Worm (Caenorhabditis elegans) whole organism, young adult: Measurements from ENCODE around the gene rtfo-1.

Experiments used
- B0336.3 ChIP-seq: fragments of 200-800 bp; sonication (Bioruptor generic); IDR thresholded peaks from 2 replicates; pipeline ENCODE4 v1.3.6; 2022; ENCODE audit warnings: missing genetic modification characterization, missing compliant biosample characterization
- C17E4.6 ChIP-seq: fragments of 200-800 bp; sonication (Bioruptor generic); IDR thresholded peaks from 2 replicates; pipeline ENCODE4 v1.3.6; 2022; ENCODE audit warnings: missing genetic modification reagents, missing genetic modification characterization, missing compliant biosample characterization
- F39B2.1 ChIP-seq: fragments of 200-800 bp; sonication (Bioruptor generic); IDR thresholded peaks from 2 replicates; pipeline ENCODE4 v1.3.6; 2022; ENCODE audit warnings: missing genetic modification reagents, missing genetic modification characterization, missing compliant biosample characterization
- F57C9.4 ChIP-seq: sonication (generic microtip); optimal IDR thresholded peaks from 2 replicates; lab custom pipeline; 2017; ENCODE audit warnings: mild to moderate bottlenecking, missing genetic modification characterization, missing compliant biosample characterization
- K11D2.4 ChIP-seq: fragments of 200-800 bp; sonication (Bioruptor generic); IDR thresholded peaks from 2 replicates; pipeline ENCODE4 v1.3.6; 2022; ENCODE audit warnings: missing genetic modification reagents, missing genetic modification characterization, missing compliant biosample characterization
- Y53G8AR.9 ChIP-seq: fragments of 200-800 bp; sonication (Bioruptor generic); conservative IDR thresholded peaks from 2 replicates; pipeline ENCODE4 v1.3.6; 2022; ENCODE audit warnings: missing genetic modification reagents, missing genetic modification characterization, missing compliant biosample characterization
- Y56A3A.18 ChIP-seq: fragments of 200-800 bp; sonication (Bioruptor generic); IDR thresholded peaks from 2 replicates; pipeline ENCODE4 v1.3.6; 2022; ENCODE audit warnings: missing genetic modification reagents, missing genetic modification characterization, missing compliant biosample characterization
- Y67H2A.10 ChIP-seq: fragments of 200-800 bp; sonication (Bioruptor generic); conservative IDR thresholded peaks from 2 replicates; pipeline ENCODE4 v1.3.6; 2022; ENCODE audit warnings: missing genetic modification reagents, missing genetic modification characterization, missing compliant biosample characterization
- Y95B8A.8 ChIP-seq: fragments of 200-800 bp; sonication (Bioruptor generic); IDR thresholded peaks from 2 replicates; pipeline ENCODE4 v1.3.6; 2022; ENCODE audit warnings: missing genetic modification reagents, missing genetic modification characterization, missing compliant biosample characterization
- akir-1 ChIP-seq: fragments of 200-800 bp; sonication (Bioruptor generic); optimal IDR thresholded peaks from 2 replicates; lab custom pipeline; 2018; ENCODE audit warnings: mild to moderate bottlenecking, missing genetic modification characterization, moderate library complexity, missing compliant biosample characterization
- aptf-2 ChIP-seq: fragments of 200-800 bp; sonication (Bioruptor generic); conservative IDR thresholded peaks from 2 replicates; pipeline ENCODE4 v1.3.6; 2022; ENCODE audit warnings: missing genetic modification reagents, missing genetic modification characterization, missing compliant biosample characterization
- aptf-3 ChIP-seq: fragments of 200-800 bp; sonication (Bioruptor generic); IDR thresholded peaks from 2 replicates; pipeline ENCODE4 v1.3.6; 2022; ENCODE audit warnings: missing genetic modification characterization, missing compliant biosample characterization
- atf-7 ChIP-seq: sonication (generic microtip); optimal IDR thresholded peaks from 2 replicates; lab custom pipeline; 2017; ENCODE audit warnings: mild to moderate bottlenecking, missing genetic modification characterization, missing compliant biosample characterization
- athp-1 ChIP-seq: sonication (generic microtip); optimal IDR thresholded peaks from 2 replicates; lab custom pipeline; 2017; ENCODE audit warnings: mild to moderate bottlenecking, missing genetic modification characterization, missing compliant biosample characterization
- cebp-1 ChIP-seq, 2 experiments: fragments of 200-800 bp in 1 of 2; sonication (Bioruptor generic) in 1 of 2; sonication (generic microtip) in 1 of 2; IDR thresholded peaks in 1 of 2; optimal IDR thresholded peaks in 1 of 2; 2 replicates each; pipeline versions ENCODE4 v1.3.6 to Lab custom; 2017 to 2022; ENCODE audit warnings: missing compliant biosample characterization in 2 of 2, missing genetic modification characterization in 2 of 2, mild to moderate bottlenecking in 1 of 2, missing genetic modification reagents in 1 of 2, moderate library complexity in 1 of 2
- cebp-2 ChIP-seq: fragments of 200-800 bp; sonication (Bioruptor generic); IDR thresholded peaks from 2 replicates; pipeline ENCODE4 v1.3.6; 2022; ENCODE audit warnings: missing genetic modification characterization, missing compliant biosample characterization
- ceh-100 ChIP-seq: fragments of 200-800 bp; sonication (Bioruptor generic); IDR thresholded peaks from 2 replicates; pipeline ENCODE4 v1.3.6; 2022; ENCODE audit warnings: missing genetic modification reagents, missing genetic modification characterization, missing compliant biosample characterization
- ceh-58 ChIP-seq: fragments of 200-800 bp; sonication (Bioruptor generic); IDR thresholded peaks from 2 replicates; pipeline ENCODE4 v1.3.6; 2022; ENCODE audit warnings: missing genetic modification characterization, missing compliant biosample characterization
- chd-7 ChIP-seq: sonication (generic microtip); optimal IDR thresholded peaks from 2 replicates; lab custom pipeline; 2016; ENCODE audit warnings: mild to moderate bottlenecking, missing genetic modification characterization, moderate library complexity, missing compliant biosample characterization
- dpl-1 ChIP-seq: fragments of 150-350 bp; optimal IDR thresholded peaks from 2 replicates; lab custom pipeline; 2014; ENCODE audit warnings: missing biosample characterization, missing genetic modification reagents, missing genetic modification characterization
- efl-1 ChIP-seq: fragments of 150-350 bp; optimal IDR thresholded peaks from 2 replicates; lab custom pipeline; 2014; ENCODE audit warnings: missing biosample characterization, missing genetic modification reagents, missing genetic modification characterization
- egl-18 ChIP-seq: fragments of 200-800 bp; sonication (Bioruptor generic); IDR thresholded peaks from 2 replicates; pipeline ENCODE4 v1.3.6; 2022; ENCODE audit warnings: missing genetic modification reagents, missing genetic modification characterization, missing compliant biosample characterization
- egrh-3 ChIP-seq: fragments of 200-800 bp; sonication (Bioruptor generic); IDR thresholded peaks from 2 replicates; pipeline ENCODE4 v1.3.6; 2022; ENCODE audit warnings: missing genetic modification reagents, missing genetic modification characterization, missing compliant biosample characterization
- fkh-3 ChIP-seq: sonication (generic microtip); optimal IDR thresholded peaks from 2 replicates; lab custom pipeline; 2016; ENCODE audit warnings: mild to moderate bottlenecking, missing genetic modification characterization, missing compliant biosample characterization
- gei-17 ChIP-seq: fragments of 200-800 bp; sonication (Bioruptor generic); optimal IDR thresholded peaks from 2 replicates; lab custom pipeline; 2018; ENCODE audit warnings: mild to moderate bottlenecking, missing genetic modification characterization, missing compliant biosample characterization
- hmg-20 ChIP-seq: fragments of 200-800 bp; sonication (Bioruptor generic); IDR thresholded peaks from 2 replicates; pipeline ENCODE4 v1.3.6; 2022; ENCODE audit warnings: missing genetic modification reagents, missing genetic modification characterization, missing compliant biosample characterization
- hsf-1 ChIP-seq: fragments of 200-800 bp; sonication (Bioruptor generic); IDR thresholded peaks from 2 replicates; pipeline ENCODE4 v1.3.6; 2022; ENCODE audit warnings: missing genetic modification reagents, missing genetic modification characterization, missing compliant biosample characterization
- lin-35 ChIP-seq, 3 experiments: fragments of 150-350 bp in 2 of 3; sonication (generic microtip) in 1 of 3; optimal IDR thresholded peaks; 2 replicates each; lab custom pipeline; 2014 to 2018; ENCODE audit warnings: missing biosample characterization in 3 of 3, missing genetic modification characterization in 3 of 3, missing genetic modification reagents in 3 of 3
- lin-40 ChIP-seq: sonication (generic microtip); optimal IDR thresholded peaks from 2 replicates; lab custom pipeline; 2016; ENCODE audit warnings: missing genetic modification characterization, mild to moderate bottlenecking, missing compliant biosample characterization, missing genotype, missing genetic modification reagents
- lin-54 ChIP-seq: fragments of 200-800 bp; sonication (Bioruptor generic); optimal IDR thresholded peaks from 2 replicates; lab custom pipeline; 2018; ENCODE audit warnings: mild to moderate bottlenecking, missing genetic modification characterization, missing compliant biosample characterization
- lir-1 ChIP-seq: fragments of 200-800 bp; sonication (Bioruptor generic); conservative IDR thresholded peaks from 2 replicates; pipeline ENCODE4 v1.3.6; 2022; ENCODE audit warnings: missing genetic modification reagents, missing genetic modification characterization, missing compliant biosample characterization
- lsl-1 ChIP-seq: fragments of 200-800 bp; sonication (Bioruptor generic); optimal IDR thresholded peaks from 2 replicates; lab custom pipeline; 2018; ENCODE audit warnings: mild to moderate bottlenecking, missing genetic modification characterization, moderate library complexity, missing compliant biosample characterization
- madf-10 ChIP-seq: sonication (generic microtip); optimal IDR thresholded peaks from 2 replicates; lab custom pipeline; 2016; ENCODE audit warnings: mild to moderate bottlenecking, missing genetic modification characterization, missing compliant biosample characterization
- madf-3 ChIP-seq: fragments of 200-800 bp; sonication (Bioruptor generic); IDR thresholded peaks from 2 replicates; pipeline ENCODE4 v1.3.6; 2022; ENCODE audit warnings: missing genetic modification reagents, missing genetic modification characterization, missing compliant biosample characterization
- madf-6 ChIP-seq: fragments of 200-800 bp; sonication (Bioruptor generic); IDR thresholded peaks from 2 replicates; pipeline ENCODE4 v1.3.6; 2022; ENCODE audit warnings: missing genetic modification reagents, missing genetic modification characterization, missing compliant biosample characterization
- mxl-1 ChIP-seq: sonication (generic microtip); optimal IDR thresholded peaks from 2 replicates; lab custom pipeline; 2016; ENCODE audit warnings: missing genetic modification characterization, missing compliant biosample characterization
- nhr-120 ChIP-seq: fragments of 200-800 bp; sonication (Bioruptor generic); IDR thresholded peaks from 2 replicates; pipeline ENCODE4 v1.3.6; 2022; ENCODE audit warnings: missing genetic modification characterization, missing compliant biosample characterization
- nhr-27 ChIP-seq: fragments of 200-800 bp; sonication (Bioruptor generic); optimal IDR thresholded peaks from 2 replicates; lab custom pipeline; 2018; ENCODE audit warnings: mild to moderate bottlenecking, missing genetic modification characterization, moderate library complexity, missing compliant biosample characterization
- nhr-80 ChIP-seq: sonication (generic microtip); optimal IDR thresholded peaks from 2 replicates; lab custom pipeline; 2016; ENCODE audit warnings: missing genetic modification characterization, missing compliant biosample characterization
- pbrm-1 ChIP-seq: fragments of 200-800 bp; sonication (Bioruptor generic); IDR thresholded peaks from 2 replicates; pipeline ENCODE4 v1.3.6; 2022; ENCODE audit warnings: missing genetic modification reagents, missing genetic modification characterization, missing compliant biosample characterization
- rpc-1 ChIP-seq, 2 experiments: fragments of 150-350 bp in 1 of 2; sonication (generic microtip) in 1 of 2; optimal IDR thresholded peaks; 2 replicates each; lab custom pipeline; 2014 to 2018; ENCODE audit warnings: missing biosample characterization in 1 of 2, missing genetic modification characterization in 1 of 2, missing genetic modification reagents in 1 of 2, missing genotype in 1 of 2
- sea-2 ChIP-seq: fragments of 200-800 bp; sonication (Bioruptor generic); IDR thresholded peaks from 2 replicates; pipeline ENCODE4 v1.3.6; 2022; ENCODE audit warnings: missing genetic modification characterization, missing compliant biosample characterization
- snpc-3.4 ChIP-seq: sonication (generic microtip); optimal IDR thresholded peaks from 2 replicates; lab custom pipeline; 2017; ENCODE audit warnings: missing genetic modification characterization, mild to moderate bottlenecking, missing compliant biosample characterization, antibody characterized with exemption, moderate library complexity, missing genotype, missing genetic modification reagents
- somi-1 ChIP-seq: fragments of 200-800 bp; sonication (Bioruptor generic); optimal IDR thresholded peaks from 2 replicates; lab custom pipeline; 2018; ENCODE audit warnings: mild to moderate bottlenecking, missing genetic modification characterization, missing compliant biosample characterization
- tbp1 ChIP-seq: fragments of 200-800 bp; sonication (Bioruptor generic); optimal IDR thresholded peaks from 2 replicates; lab custom pipeline; 2018; ENCODE audit warnings: mild to moderate bottlenecking, missing genetic modification characterization, missing compliant biosample characterization
- unc-62 ChIP-seq: fragments of 150-350 bp; optimal IDR thresholded peaks from 2 replicates; lab custom pipeline; 2014; ENCODE audit warnings: missing biosample characterization, missing genetic modification reagents, missing genetic modification characterization

rtfo-1 gene

DNA sequence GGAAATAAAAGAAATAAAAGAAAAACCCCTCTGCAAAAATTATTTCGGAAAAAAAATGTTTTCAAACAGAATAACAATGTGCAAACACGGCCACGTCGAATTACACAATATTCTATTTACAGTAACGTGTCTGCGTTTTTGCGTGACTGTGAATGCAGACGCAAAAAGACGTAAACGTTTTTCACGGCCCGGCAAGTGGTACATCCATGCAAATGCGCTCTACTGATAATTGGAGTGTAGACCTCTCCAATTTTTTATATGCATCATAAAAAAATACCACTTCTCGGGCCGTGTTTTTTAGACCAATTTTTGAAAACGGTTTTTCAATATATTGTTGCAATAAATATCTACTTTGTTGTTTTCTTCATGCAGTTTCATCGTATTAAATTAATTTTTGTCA, 33.0 kb downstream of the rtfo-1 start, which contains the start of gene nstp-10 (continued):
- TF ChIP-seq hsf-1 (peak; percentile 75; the same call in 1 of the 2 replicates), Y67H2A.10 (peak; percentile 54; the same call in 1 of the 2 replicates), aptf-2 (0 out of 2 replicates have a peak, but pooled peaks have one; percentile 39), C17E4.6 (peak; percentile 83), fkh-3 (tag; lab: Kevin White, UChicago) (no peak), mxl-1 (no peak), Y95B8A.8 (peak; percentile 91), dpl-1 (GFP tag; lab: Kevin White, UChicago) (peak; percentile 79), nhr-27 (no peak)

DNA sequence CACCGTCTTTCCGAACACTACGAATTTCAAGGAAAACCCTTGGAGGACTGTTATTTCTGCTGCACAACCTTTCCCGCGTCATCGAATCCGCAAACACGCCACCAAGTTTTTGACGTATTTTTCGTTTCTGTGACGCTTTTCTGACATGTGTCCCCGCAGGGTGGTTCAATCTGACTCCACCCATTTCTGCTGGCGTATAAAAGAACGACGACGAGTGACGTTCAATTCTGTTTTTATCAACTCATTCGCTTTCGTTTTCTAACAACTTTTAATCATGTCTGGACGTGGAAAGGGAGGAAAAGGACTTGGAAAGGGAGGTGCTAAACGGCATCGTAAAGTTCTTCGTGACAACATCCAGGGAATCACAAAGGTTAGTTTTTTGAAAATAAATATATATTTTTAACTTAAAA, 35.6 kb downstream of the rtfo-1 start, which contains the start of gene his-37:
TSS of gene his-37 (plus strand) at position 246 of the 410 bp plus-strand sequence.
- TF ChIP-seq madf-10 (tag; lab: Kevin White, UChicago) (peak; percentile 95), aptf-3 (GFP tag; lab: Robert Waterston, UW) (no peak), hmg-20 (GFP tag; lab: Robert Waterston, UW) (peak; percentile 71; the same call in 1 of the 2 replicates), efl-1 (GFP tag; lab: Kevin White, UChicago) (peak; percentile 38), dpl-1 (GFP tag; lab: Kevin White, UChicago) (peak; percentile 50), F57C9.4 (tag; lab: Kevin White, UChicago) (peak; percentile 64), nhr-80 (peak; percentile 99), lin-54 (GFP tag; lab: Kevin White, UChicago) (peak; percentile 94), atf-7 (tag; lab: Kevin White, UChicago) (peak; percentile 97), K11D2.4 (peak; percentile 98), athp-1 (tag; lab: Kevin White, UChicago) (peak; percentile 59), pbrm-1 (GFP tag; lab: Robert Waterston, UW) (peak; percentile 98), Y67H2A.10 (peak; percentile 52; the same call in 1 of the 2 replicates), F39B2.1 (peak; percentile 100), somi-1 (GFP tag; lab: Kevin White, UChicago) (peak; percentile 98), egl-18 (GFP tag; lab: Robert Waterston, UW) (peak; percentile 96), tbp1 (GFP tag; lab: Kevin White, UChicago) (peak; percentile 81), cebp-1 (GFP tag; IDR thresholded peaks at IDR 0.05; lab: Robert Waterston, UW) (peak; percentile 78), cebp-1 (tag; optimal IDR thresholded peaks at IDR 0.05; lab: Kevin White, UChicago) (peak; percentile 96), chd-7 (peak; percentile 94), gei-17 (GFP tag; lab: Kevin White, UChicago) (peak; percentile 85), lin-35 (GFP tag; optimal IDR thresholded peaks at IDR 0.05; lab: Kevin White, UChicago) (peak in 2 of 3 experiments; percentile 71 to 95), C17E4.6 (peak; percentile 40; the same call in 1 of the 2 replicates), madf-3 (peak; percentile 93), rpc-1 (optimal IDR thresholded peaks at IDR 0.05; lab: Kevin White, UChicago) (peak; percentile 6), rpc-1 (tag; optimal IDR thresholded peaks at IDR 0.05; lab: Kevin White, UChicago) (no peak), nhr-27 (no peak), B0336.3 (peak; percentile 96), lir-1 (GFP tag; lab: Robert Waterston, UW) (peak; percentile 90), lin-40 (tag; lab: Kevin White, UChicago) (peak; percentile 99), cebp-2 (peak; percentile 88; the same call in 1 of the 2 replicates), lsl-1 (GFP tag; lab: Kevin White, UChicago) (peak; percentile 2), akir-1 (GFP tag; lab: Kevin White, UChicago) (peak; percentile 33), ceh-58 (GFP tag; lab: Robert Waterston, UW) (no peak), egrh-3 (GFP tag; lab: Robert Waterston, UW) (peak; percentile 40), snpc-3.4 (tag; lab: Kevin White, UChicago) (peak; percentile 21), Y53G8AR.9 (GFP tag; lab: Robert Waterston, UW) (peak; percentile 96), sea-2 (0 out of 2 replicates have a peak, but pooled peaks have one; percentile 55), nhr-120 (GFP tag; lab: Robert Waterston, UW) (0 out of 2 replicates have a peak, but pooled peaks have one; percentile 57), madf-6 (peak; percentile 33; the same call in 1 of the 2 replicates), ceh-100 (GFP tag; lab: Robert Waterston, UW) (peak; percentile 76), unc-62 (peak; percentile 88), Y56A3A.18 (peak; percentile 48; the same call in 1 of the 2 replicates), mxl-1 (no peak)
